Worm (Caenorhabditis elegans) whole organism, midembryonic: ENCODE measurements around the gene wdr-4.

Experiments
- T22C8.4 ChIP-seq: fragments of 200-800 bp; sonication (Bioruptor generic); IDR thresholded peaks from 2 replicates; pipeline ENCODE4 v1.3.6; 2022; ENCODE audit warnings: missing genetic modification characterization, missing compliant biosample characterization
- cog-1 ChIP-seq: sonication (generic microtip); optimal IDR thresholded peaks from 2 replicates; lab custom pipeline; 2016; ENCODE audit warnings: missing genetic modification characterization, missing compliant biosample characterization
- flt-1 ChIP-seq: fragments of 200-800 bp; sonication (Bioruptor generic); IDR thresholded peaks from 2 replicates; pipeline ENCODE4 v1.3.6; 2022; ENCODE audit warnings: missing genetic modification characterization, missing compliant biosample characterization
- klf-2 ChIP-seq: fragments of 200-800 bp; sonication (Bioruptor generic); conservative IDR thresholded peaks from 2 replicates; pipeline ENCODE4 v1.3.6; 2022; ENCODE audit warnings: missing genetic modification reagents, missing genetic modification characterization, missing compliant biosample characterization
- med-1 ChIP-seq: sonication (generic microtip); optimal IDR thresholded peaks from 2 replicates; lab custom pipeline; 2017; ENCODE audit warnings: missing genetic modification characterization, mild to moderate bottlenecking, missing compliant biosample characterization, antibody characterized with exemption, missing genetic modification reagents; ENCODE audit not compliant: insufficient read depth
- ref-1 ChIP-seq: fragments of 200-800 bp; sonication (Bioruptor generic); conservative IDR thresholded peaks from 2 replicates; pipeline ENCODE4 v1.3.6; 2022; ENCODE audit warnings: missing genetic modification reagents, missing genetic modification characterization, missing compliant biosample characterization
- tab-1 ChIP-seq: fragments of 200-800 bp; sonication (Bioruptor generic); IDR thresholded peaks from 2 replicates; pipeline ENCODE4 v1.3.6; 2022; ENCODE audit warnings: missing genetic modification characterization, missing compliant biosample characterization
- ztf-23 ChIP-seq: fragments of 200-800 bp; sonication (Bioruptor generic); IDR thresholded peaks from 2 replicates; pipeline ENCODE4 v1.3.6; 2022; ENCODE audit warnings: missing genetic modification reagents, missing genetic modification characterization, missing compliant biosample characterization
- ztf-29 ChIP-seq: fragments of 200-800 bp; sonication (Bioruptor generic); IDR thresholded peaks from 2 replicates; pipeline ENCODE4 v1.3.6; 2022; ENCODE audit warnings: missing genetic modification reagents, missing genetic modification characterization, missing compliant biosample characterization

The wdr-4 gene

ce11 chrIII:6742597-6742996 lies 17.0 kb downstream of the wdr-4 start:
- TF ChIP-seq tab-1 (GFP tag; lab: Robert Waterston, UW): no peak
- 0 out of 2 replicates have a peak, but pooled peaks have one; percentile 41 for TF ChIP-seq klf-2 (GFP tag; lab: Robert Waterston, UW)

- TF ChIP-seq flt-1 (GFP tag; lab: Robert Waterston, UW): no peak
- TF ChIP-seq tab-1 (GFP tag; lab: Robert Waterston, UW): no peak
- no peak for TF ChIP-seq ref-1 (GFP tag; lab: Robert Waterston, UW)
- TF ChIP-seq med-1 (GFP tag; lab: Kevin White, UChicago): no peak
- TF ChIP-seq ztf-23 (GFP tag; lab: Robert Waterston, UW): no peak
- TF ChIP-seq klf-2 (GFP tag; lab: Robert Waterston, UW): no peak
- TF ChIP-seq T22C8.4 (GFP tag; lab: Robert Waterston, UW): no peak
- no peak for TF ChIP-seq ztf-29 (GFP tag; lab: Robert Waterston, UW)
- TF ChIP-seq cog-1 (tag; lab: Kevin White, UChicago): no peak
Observed at ce11 chrIII:6746008-6746407, 20.4 kb downstream of the wdr-4 start, which contains the start of gene dig-1. TSS of gene dig-1 (plus strand) at chrIII:6746308.

- TF ChIP-seq cog-1 (tag; lab: Kevin White, UChicago): no peak
- no peak for TF ChIP-seq ref-1 (GFP tag; lab: Robert Waterston, UW)
- TF ChIP-seq T22C8.4 (GFP tag; lab: Robert Waterston, UW): no peak
- no peak for TF ChIP-seq klf-2 (GFP tag; lab: Robert Waterston, UW)
- no peak for TF ChIP-seq med-1 (GFP tag; lab: Kevin White, UChicago)
- no peak for TF ChIP-seq tab-1 (GFP tag; lab: Robert Waterston, UW)
- no peak for TF ChIP-seq flt-1 (GFP tag; lab: Robert Waterston, UW)
- no peak for TF ChIP-seq ztf-29 (GFP tag; lab: Robert Waterston, UW)
- no peak for TF ChIP-seq ztf-23 (GFP tag; lab: Robert Waterston, UW)
Observed at ce11 chrIII:6746668-6747067, 21.1 kb downstream of the wdr-4 start.

ce11 chrIII:6752612-6753011 lies 27.0 kb downstream of the wdr-4 start:
- TF ChIP-seq flt-1 (GFP tag; lab: Robert Waterston, UW) (no peak), ztf-29 (GFP tag; lab: Robert Waterston, UW) (no peak), ztf-23 (GFP tag; lab: Robert Waterston, UW) (no peak), T22C8.4 (GFP tag; lab: Robert Waterston, UW) (no peak), klf-2 (GFP tag; lab: Robert Waterston, UW) (no peak), med-1 (GFP tag; lab: Kevin White, UChicago) (no peak), ref-1 (GFP tag; lab: Robert Waterston, UW) (no peak), tab-1 (GFP tag; lab: Robert Waterston, UW) (no peak), cog-1 (tag; lab: Kevin White, UChicago) (no peak)

ce11 chrIII:6756769-6757168 lies 31.2 kb downstream of the wdr-4 start:
- no peak for TF ChIP-seq ref-1 (GFP tag; lab: Robert Waterston, UW)
